Worm (Caenorhabditis elegans) whole organism, L1 larva: ENCODE measurements around the gene C15H11.11.

Experiments used
- F16B12.6 ChIP-seq: fragments of 150-350 bp; optimal IDR thresholded peaks from 2 replicates; lab custom pipeline; 2014; ENCODE audit warnings: missing biosample characterization, missing genetic modification characterization
- aly-2 ChIP-seq: fragments of 150-350 bp; optimal IDR thresholded peaks from 2 replicates; lab custom pipeline; 2014; ENCODE audit warnings: missing biosample characterization, missing genetic modification characterization
- ceh-63 ChIP-seq: fragments of 200-800 bp; sonication (Bioruptor generic); optimal IDR thresholded peaks from 2 replicates; lab custom pipeline; 2018; ENCODE audit warnings: mild to moderate bottlenecking, missing genetic modification characterization, missing compliant biosample characterization
- fos-1 ChIP-seq: fragments of 150-350 bp; optimal IDR thresholded peaks from 2 replicates; lab custom pipeline; 2014; ENCODE audit warnings: missing biosample characterization, missing genetic modification characterization
- hlh-17 ChIP-seq: fragments of 200-800 bp; sonication (Bioruptor generic); optimal IDR thresholded peaks from 2 replicates; lab custom pipeline; 2018; ENCODE audit warnings: missing genetic modification characterization, mild to moderate bottlenecking, missing compliant biosample characterization, moderate library complexity, borderline replicate concordance
- lin-13 ChIP-seq: fragments of 150-350 bp; optimal IDR thresholded peaks from 2 replicates; lab custom pipeline; 2014; ENCODE audit warnings: missing biosample characterization, missing genetic modification reagents, missing genetic modification characterization
- lsy-2 ChIP-seq, 2 experiments: fragments of 150-350 bp; optimal IDR thresholded peaks; 2 replicates each; lab custom pipeline; 2014; ENCODE audit warnings: missing biosample characterization in 2 of 2, missing genetic modification characterization in 2 of 2
- snpc-4 ChIP-seq: fragments of 150-350 bp; optimal IDR thresholded peaks from 2 replicates; lab custom pipeline; 2014; ENCODE audit warnings: missing biosample characterization, missing genetic modification characterization
- ztf-4 ChIP-seq: fragments of 150-350 bp; optimal IDR thresholded peaks from 2 replicates; lab custom pipeline; 2014; ENCODE audit warnings: missing biosample characterization, missing genetic modification characterization

DNA sequence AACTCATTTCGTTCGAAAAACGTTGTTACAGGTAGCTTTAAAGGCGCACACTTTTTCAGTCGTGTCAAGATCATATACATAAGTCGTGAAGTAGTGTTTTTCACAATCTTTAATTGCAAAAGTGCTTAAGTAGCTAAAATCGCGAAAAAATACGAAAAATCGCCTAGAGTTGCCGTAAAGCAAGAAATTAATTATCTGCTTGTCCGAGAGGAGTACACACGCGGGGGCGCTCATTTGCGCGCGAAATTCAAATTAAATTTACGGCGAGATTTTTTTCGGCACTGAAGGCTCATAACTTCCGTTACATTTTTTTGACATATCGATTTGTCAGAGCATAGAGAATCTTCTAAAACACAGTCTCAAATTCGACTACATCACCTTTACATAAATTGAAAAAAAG, 44.8 kb downstream of the C15H11.11 start:
- TF ChIP-seq hlh-17 (GFP tag; lab: Kevin White, UChicago) = no peak
- no peak for TF ChIP-seq F16B12.6 (tag; lab: Kevin White, UChicago)
- TF ChIP-seq snpc-4 (tag; lab: Kevin White, UChicago) = no peak
- no peak for TF ChIP-seq lsy-2 (tag; optimal IDR thresholded peaks at IDR 0.05; lab: Kevin White, UChicago)
- no peak for TF ChIP-seq fos-1 (tag; lab: Kevin White, UChicago)
- TF ChIP-seq lin-13 = no peak
- no peak for TF ChIP-seq ceh-63 (GFP tag; lab: Kevin White, UChicago)
- no peak for TF ChIP-seq aly-2 (tag; lab: Kevin White, UChicago)
- TF ChIP-seq ztf-4 (tag; lab: Kevin White, UChicago) = no peak
